Fruit fly (Drosophila melanogaster): ENCODE measurements around the gene CG32536.

dm6 chrX:19285441-19285840 lies 8.7 kb upstream of the CG32536 start:
- TF ChIP-seq ttk (GFP tag; IDR thresholded peaks at IDR 0.05) = no peak
- TF ChIP-seq gsb-n (tag; optimal IDR thresholded peaks at IDR 0.05) = no peak

Measured in whole organism, embryonic.